Worm (Caenorhabditis elegans): Measurements from ENCODE around the gene unc-30.

unc-30 gene

ce11 chrIV:13118794-13119193 is at the start of gene unc-30:
Gene unc-30 (plus strand): TSS chrIV:13118977.
- TF ChIP-seq hlh-4 (tag; optimal IDR thresholded peaks at IDR 0.05) (no peak), lin-14 (GFP tag; optimal IDR thresholded peaks at IDR 0.05) (peak; percentile 27), mab-9 (GFP tag; IDR thresholded peaks at IDR 0.05) (0 out of 2 replicates have a peak, but pooled peaks have one; percentile 26), C34B4.2 (tag; optimal IDR thresholded peaks at IDR 0.05) (no peak), snu-23 (GFP tag; optimal IDR thresholded peaks at IDR 0.05) (no peak), nhr-85 (tag) (no peak), fkh-4 (tag; optimal IDR thresholded peaks at IDR 0.05; ENCODE audit: borderline replicate concordance) (no peak), lsy-2 (tag; optimal IDR thresholded peaks at IDR 0.05) (peak in 1 of 2 experiments; percentile 8), fkh-8 (tag; optimal IDR thresholded peaks at IDR 0.05) (no peak)

ce11 chrIV:13070142-13070541 is 48.6 kb upstream of the unc-30 start, which contains the start of gene scl-7:
Gene scl-7 (plus strand): TSS chrIV:13070442.
- no peak for TF ChIP-seq vab-15 (tag; optimal IDR thresholded peaks at IDR 0.05)
- no peak for TF ChIP-seq sptf-1 (tag; optimal IDR thresholded peaks at IDR 0.05)
- no peak for TF ChIP-seq lsy-2 (tag; optimal IDR thresholded peaks at IDR 0.05)
- TF ChIP-seq nhr-90 (tag; optimal IDR thresholded peaks at IDR 0.05; ENCODE audit: poor library complexity) = no peak
- no peak for TF ChIP-seq unc-30 (tag; optimal IDR thresholded peaks at IDR 0.05)
- no peak for TF ChIP-seq lir-3 (tag; optimal IDR thresholded peaks at IDR 0.05; ENCODE audit: poor library complexity)
- TF ChIP-seq mef-2 (tag; optimal IDR thresholded peaks at IDR 0.05) = no peak
- TF ChIP-seq nhr-19 (GFP tag; conservative IDR thresholded peaks at IDR 0.05) = no peak
- TF ChIP-seq aha-1 (tag; optimal IDR thresholded peaks at IDR 0.05) = no peak
- no peak for TF ChIP-seq efl-1 (optimal IDR thresholded peaks at IDR 0.05)
- no peak for TF ChIP-seq efl-1 (GFP tag; optimal IDR thresholded peaks at IDR 0.05 in 1 of 2)
- no peak for TF ChIP-seq zag-1 (tag; optimal IDR thresholded peaks at IDR 0.05)
- TF ChIP-seq lin-14 (GFP tag; optimal IDR thresholded peaks at IDR 0.05) = no peak
- TF ChIP-seq unc-86 (tag; optimal IDR thresholded peaks at IDR 0.05) = no peak
- no peak for TF ChIP-seq efl-3 (GFP tag; optimal IDR thresholded peaks at IDR 0.05)
- no peak for TF ChIP-seq ceh-88 (GFP tag; IDR thresholded peaks at IDR 0.05)
- no peak for TF ChIP-seq lin-39 (tag; optimal IDR thresholded peaks at IDR 0.05)

- TF ChIP-seq vab-15 (tag; optimal IDR thresholded peaks at IDR 0.05) (no peak), xbp-1 (tag; optimal IDR thresholded peaks at IDR 0.05) (no peak), alr-1 (tag; optimal IDR thresholded peaks at IDR 0.05; ENCODE audit: borderline replicate concordance) (no peak), C16A3.4 (tag; optimal IDR thresholded peaks at IDR 0.05) (no peak), snpc-4 (tag; optimal IDR thresholded peaks at IDR 0.05) (no peak), ets-5 (GFP tag; IDR thresholded peaks at IDR 0.05) (no peak), mdl-1 (tag; optimal IDR thresholded peaks at IDR 0.05) (no peak), irx-1 (tag; optimal IDR thresholded peaks at IDR 0.05) (no peak), hlh-17 (GFP tag; optimal IDR thresholded peaks at IDR 0.05; ENCODE audit: borderline replicate concordance) (no peak), F16B12.6 (tag; optimal IDR thresholded peaks at IDR 0.05) (no peak), pqm-1 (tag; optimal IDR thresholded peaks at IDR 0.05) (no peak), elt-2 (tag; optimal IDR thresholded peaks at IDR 0.05) (no peak), nhr-47 (tag; optimal IDR thresholded peaks at IDR 0.05) (no peak), Y116A8C.19 (tag; optimal IDR thresholded peaks at IDR 0.05; ENCODE audit: borderline replicate concordance) (no peak), nhr-11 (tag; optimal IDR thresholded peaks at IDR 0.05) (no peak), egl-27 (tag; optimal IDR thresholded peaks at IDR 0.05) (no peak), unc-130 (tag; optimal IDR thresholded peaks at IDR 0.05) (no peak)
Measured at ce11 chrIV:13071445-13071844, 47.3 kb upstream of the unc-30 start, which contains the start of gene scl-8. Gene scl-8 (plus strand): TSS chrIV:13071745.
